Fruit fly (Drosophila melanogaster) whole organism, pupa: Measurements from ENCODE around the gene mfas.
"Not testable (repeated sequence)": the region's sequence is repeated elsewhere in the genome, so short reads cannot be mapped to it uniquely, and the experiment has no call there.

Experiments used
- CG12605 ChIP-seq: fragments of 200-800 bp; sonication (Bioruptor generic); IDR thresholded peaks from 2 replicates; pipeline ENCODE4 v1.3.6; 2022; ENCODE audit warnings: missing biosample characterization, missing genetic modification characterization
- CG13204 ChIP-seq: fragments of 200-800 bp; sonication (Bioruptor generic); optimal IDR thresholded peaks from 2 replicates; lab custom pipeline; 2018; ENCODE audit warnings: missing biosample characterization, mild to moderate bottlenecking, missing genetic modification characterization, moderate library complexity
- CG15710 ChIP-seq: fragments of 200-800 bp; sonication (Bioruptor generic); optimal IDR thresholded peaks from 2 replicates; lab custom pipeline; 2018; ENCODE audit warnings: missing biosample characterization, mild to moderate bottlenecking, missing genetic modification characterization, moderate library complexity
- CG17806 ChIP-seq: fragments of 200-800 bp; sonication (Bioruptor generic); optimal IDR thresholded peaks from 2 replicates; lab custom pipeline; 2018; ENCODE audit warnings: missing biosample characterization, mild to moderate bottlenecking, missing genetic modification characterization, moderate library complexity
- CG32121 ChIP-seq: fragments of 200-800 bp; sonication (Bioruptor generic); IDR thresholded peaks from 2 replicates; pipeline ENCODE4 v1.3.6; 2022; ENCODE audit warnings: missing biosample characterization, missing genetic modification characterization
- CG8159 ChIP-seq: fragments of 200-800 bp; sonication (Bioruptor generic); optimal IDR thresholded peaks from 3 replicates; lab custom pipeline; 2018; ENCODE audit warnings: missing biosample characterization, mild to moderate bottlenecking, missing genetic modification characterization, moderate library complexity
- D1 ChIP-seq: fragments of 200-800 bp; sonication (Bioruptor generic); optimal IDR thresholded peaks from 2 replicates; lab custom pipeline; 2018; ENCODE audit warnings: missing biosample characterization, mild to moderate bottlenecking, missing genetic modification characterization, moderate library complexity
- EcR ChIP-seq: fragments of 200-800 bp; sonication (Bioruptor generic); optimal IDR thresholded peaks from 3 replicates; lab custom pipeline; 2019; ENCODE audit warnings: missing biosample characterization, missing genetic modification characterization, mild to moderate bottlenecking, moderate library complexity, missing genetic modification reagents
- Snoo ChIP-seq: fragments of 200-800 bp; sonication (Bioruptor generic); optimal IDR thresholded peaks from 3 replicates; lab custom pipeline; 2017; ENCODE audit warnings: missing biosample characterization, mild to moderate bottlenecking, missing genetic modification characterization, inconsistent platforms

- not testable (repeated sequence) for TF ChIP-seq Snoo; CG15710 (tag; lab: Kevin White, UChicago); EcR (GFP tag; lab: Kevin White, UChicago); CG13204 (GFP tag; lab: Kevin White, UChicago); CG8159 (tag; lab: Kevin White, UChicago); CG32121 (GFP tag; lab: Robert Waterston, UW); CG12605 (GFP tag; lab: Robert Waterston, UW); CG17806 (tag; lab: Kevin White, UChicago); D1 (tag; lab: Kevin White, UChicago)
These were observed 36.7 kb downstream of the mfas start, which contains the start of gene Hsp70Aa for dm6 chr3R:11956444-11956843.
